Worm (Caenorhabditis elegans) whole organism, young adult: ENCODE data around the gene kin-24.

Source experiments
- C17E4.6 ChIP-seq: fragments of 200-800 bp; sonication (Bioruptor generic); IDR thresholded peaks from 2 replicates; pipeline ENCODE4 v1.3.6; 2022; ENCODE audit warnings: missing genetic modification reagents, missing genetic modification characterization, missing compliant biosample characterization
- F22D6.2 ChIP-seq: sonication (generic microtip); optimal IDR thresholded peaks from 2 replicates; lab custom pipeline; 2016; ENCODE audit warnings: mild to moderate bottlenecking, missing genetic modification characterization, missing compliant biosample characterization
- aptf-2 ChIP-seq: fragments of 200-800 bp; sonication (Bioruptor generic); conservative IDR thresholded peaks from 2 replicates; pipeline ENCODE4 v1.3.6; 2022; ENCODE audit warnings: missing genetic modification reagents, missing genetic modification characterization, missing compliant biosample characterization
- aptf-3 ChIP-seq: fragments of 200-800 bp; sonication (Bioruptor generic); IDR thresholded peaks from 2 replicates; pipeline ENCODE4 v1.3.6; 2022; ENCODE audit warnings: missing genetic modification characterization, missing compliant biosample characterization
- athp-1 ChIP-seq: sonication (generic microtip); optimal IDR thresholded peaks from 2 replicates; lab custom pipeline; 2017; ENCODE audit warnings: mild to moderate bottlenecking, missing genetic modification characterization, missing compliant biosample characterization
- cebp-2 ChIP-seq: fragments of 200-800 bp; sonication (Bioruptor generic); IDR thresholded peaks from 2 replicates; pipeline ENCODE4 v1.3.6; 2022; ENCODE audit warnings: missing genetic modification characterization, missing compliant biosample characterization
- ceh-58 ChIP-seq: fragments of 200-800 bp; sonication (Bioruptor generic); IDR thresholded peaks from 2 replicates; pipeline ENCODE4 v1.3.6; 2022; ENCODE audit warnings: missing genetic modification characterization, missing compliant biosample characterization
- dpl-1 ChIP-seq: fragments of 150-350 bp; optimal IDR thresholded peaks from 2 replicates; lab custom pipeline; 2014; ENCODE audit warnings: missing biosample characterization, missing genetic modification reagents, missing genetic modification characterization
- hmg-1.2 ChIP-seq: fragments of 200-800 bp; sonication (Bioruptor generic); IDR thresholded peaks from 2 replicates; pipeline ENCODE4 v1.3.6; 2022; ENCODE audit warnings: missing genetic modification reagents, missing genetic modification characterization, missing compliant biosample characterization
- mcd-1 ChIP-seq: fragments of 200-800 bp; sonication (Bioruptor generic); IDR thresholded peaks from 2 replicates; pipeline ENCODE4 v1.3.6; 2022; ENCODE audit warnings: missing genetic modification reagents, missing genetic modification characterization, missing compliant biosample characterization
- repo-1 ChIP-seq: sonication (generic microtip); optimal IDR thresholded peaks from 2 replicates; lab custom pipeline; 2017; ENCODE audit warnings: mild to moderate bottlenecking, missing genetic modification characterization, missing compliant biosample characterization
- snpc-4 ChIP-seq, 5 experiments: fragments of 150-350 bp in 1 of 5; sonication (generic microtip) in 4 of 5; optimal IDR thresholded peaks; 2 replicates each; lab custom pipeline; 2014 to 2018; ENCODE audit warnings: missing genetic modification characterization in 5 of 5, missing biosample characterization in 3 of 5, antibody characterized with exemption in 2 of 5, mild to moderate bottlenecking in 2 of 5, missing compliant biosample characterization in 2 of 5, missing genotype in 2 of 5, moderate library complexity in 2 of 5, missing genetic modification reagents in 1 of 5

DNA sequence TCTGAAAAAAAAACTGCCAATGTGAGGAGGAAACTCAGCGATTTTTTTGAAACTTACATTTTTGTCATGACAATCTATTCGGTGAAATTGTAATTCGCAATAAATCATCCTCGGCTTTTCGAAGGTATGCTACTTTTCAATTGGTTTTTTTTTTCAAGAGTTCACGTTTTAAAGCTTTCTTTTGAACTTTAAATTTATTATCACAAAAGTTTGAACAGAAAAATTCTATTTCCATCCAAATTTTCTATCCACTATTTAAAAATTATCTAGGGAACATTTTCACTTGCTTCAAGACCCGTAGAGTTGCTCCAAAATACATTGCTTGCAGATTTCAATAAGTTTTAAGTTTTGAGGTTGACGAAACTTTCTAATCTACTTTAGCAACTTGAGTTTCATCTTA lies 5.7 kb upstream of the kin-24 start, which contains the start of gene K07F5.6:
- TF ChIP-seq C17E4.6 (GFP tag; lab: Robert Waterston, UW) (no peak), snpc-4 (GFP tag; optimal IDR thresholded peaks at IDR 0.05; lab: Kevin White, UChicago) (no peak), snpc-4 (tag; optimal IDR thresholded peaks at IDR 0.05; lab: Kevin White, UChicago) (no peak), ceh-58 (GFP tag; lab: Robert Waterston, UW) (no peak), mcd-1 (no peak), aptf-3 (GFP tag; lab: Robert Waterston, UW) (no peak), dpl-1 (GFP tag; lab: Kevin White, UChicago) (no peak), hmg-1.2 (GFP tag; lab: Robert Waterston, UW) (no peak), cebp-2 (GFP tag; lab: Robert Waterston, UW) (no peak), repo-1 (tag; lab: Kevin White, UChicago) (no peak), F22D6.2 (tag; lab: Kevin White, UChicago) (no peak), athp-1 (tag; lab: Kevin White, UChicago) (no peak), aptf-2 (no peak)
